Worm (Caenorhabditis elegans) whole organism, early embryonic: ENCODE results near the gene puf-9.

Experiments
- F13C5.2 ChIP-seq: sonication (generic microtip); optimal IDR thresholded peaks from 2 replicates; lab custom pipeline; 2017; ENCODE audit warnings: mild to moderate bottlenecking, missing genetic modification characterization, inconsistent platforms, missing compliant biosample characterization
- aly-1 ChIP-seq: sonication (generic microtip); optimal IDR thresholded peaks from 2 replicates; lab custom pipeline; 2016; ENCODE audit warnings: missing genetic modification characterization, missing compliant biosample characterization
- ama-1 ChIP-seq: fragments of 150-350 bp; optimal IDR thresholded peaks from 2 replicates; lab custom pipeline; 2014
- ceh-13 ChIP-seq: fragments of 200-800 bp; sonication (Bioruptor generic); optimal IDR thresholded peaks from 2 replicates; lab custom pipeline; 2018; ENCODE audit warnings: mild to moderate bottlenecking, missing genetic modification characterization, missing compliant biosample characterization
- ets-7 ChIP-seq: sonication (generic microtip); optimal IDR thresholded peaks from 2 replicates; lab custom pipeline; 2016; ENCODE audit warnings: missing genotype, missing genetic modification characterization, missing compliant biosample characterization
- flt-1 ChIP-seq: fragments of 200-800 bp; sonication (Bioruptor generic); IDR thresholded peaks from 2 replicates; pipeline ENCODE4 v1.3.6; 2022; ENCODE audit warnings: missing genetic modification characterization, missing compliant biosample characterization
- hmbx-1 ChIP-seq: sonication (generic microtip); optimal IDR thresholded peaks from 2 replicates; lab custom pipeline; 2016; ENCODE audit warnings: mild to moderate bottlenecking, missing genetic modification characterization, missing compliant biosample characterization
- hmg-4 ChIP-seq: fragments of 200-800 bp; sonication (Bioruptor generic); optimal IDR thresholded peaks from 2 replicates; lab custom pipeline; 2018; ENCODE audit warnings: mild to moderate bottlenecking, missing genetic modification characterization, missing compliant biosample characterization
- hnd-1 ChIP-seq: sonication (generic microtip); optimal IDR thresholded peaks from 2 replicates; lab custom pipeline; 2016; ENCODE audit warnings: missing genetic modification characterization, missing compliant biosample characterization
- scrt-1 ChIP-seq: fragments of 200-800 bp; sonication (Bioruptor generic); IDR thresholded peaks from 2 replicates; pipeline ENCODE4 v1.3.6; 2022; ENCODE audit warnings: missing genetic modification characterization, missing compliant biosample characterization
- sea-1 ChIP-seq: fragments of 200-800 bp; sonication (Bioruptor generic); conservative IDR thresholded peaks from 2 replicates; pipeline ENCODE4 v1.3.6; 2022; ENCODE audit warnings: missing genetic modification characterization, missing compliant biosample characterization
- tbx-11 ChIP-seq: fragments of 200-800 bp; sonication (Bioruptor generic); IDR thresholded peaks from 2 replicates; pipeline ENCODE4 v1.3.6; 2022; ENCODE audit warnings: missing genetic modification characterization, missing compliant biosample characterization
- tbx-37 ChIP-seq: fragments of 200-800 bp; sonication (Bioruptor generic); conservative IDR thresholded peaks from 2 replicates; pipeline ENCODE4 v1.3.6; 2022; ENCODE audit warnings: missing genetic modification reagents, missing genetic modification characterization, missing compliant biosample characterization
- tra-4 ChIP-seq: sonication (generic microtip); optimal IDR thresholded peaks from 2 replicates; lab custom pipeline; 2017; ENCODE audit warnings: missing genetic modification characterization, missing compliant biosample characterization

DNA sequence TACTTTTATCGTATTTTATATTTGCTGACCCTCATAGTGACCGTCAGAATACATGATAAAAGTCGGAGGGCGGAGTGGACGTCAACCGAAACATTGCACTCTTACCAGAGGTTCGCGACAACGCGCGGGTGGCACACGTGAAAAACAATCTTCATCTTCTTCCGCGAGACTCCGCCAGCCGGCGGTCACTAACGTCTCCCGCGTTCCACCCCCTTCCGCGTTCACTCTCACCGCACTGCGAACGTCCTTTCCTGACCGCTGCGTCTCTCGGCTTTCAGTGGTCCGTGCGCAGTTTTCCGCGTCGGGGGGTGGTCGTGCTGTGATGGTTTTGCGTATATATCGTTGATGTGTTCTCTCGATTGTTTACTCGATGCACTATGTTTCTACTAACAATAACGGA is 23.2 kb upstream of the puf-9 start:
- TF ChIP-seq hmbx-1 (tag; lab: Kevin White, UChicago) (no peak), ama-1 (no peak), tbx-37 (GFP tag; lab: Robert Waterston, UW) (no peak), tbx-11 (GFP tag; lab: Robert Waterston, UW) (no peak), hnd-1 (tag; lab: Kevin White, UChicago) (no peak), F13C5.2 (peak; percentile 29), aly-1 (tag; lab: Kevin White, UChicago) (no peak), scrt-1 (GFP tag; lab: Robert Waterston, UW) (0 out of 2 replicates have a peak, but pooled peaks have one; percentile 19), tra-4 (tag; lab: Kevin White, UChicago) (no peak), flt-1 (GFP tag; lab: Robert Waterston, UW) (0 out of 2 replicates have a peak, but pooled peaks have one; percentile 34), ets-7 (tag; lab: Kevin White, UChicago) (no peak), ceh-13 (GFP tag; lab: Kevin White, UChicago) (no peak), hmg-4 (peak; percentile 86), sea-1 (GFP tag; lab: Robert Waterston, UW) (0 out of 2 replicates have a peak, but pooled peaks have one; percentile 16)
